Fruit fly (Drosophila melanogaster): Measurements from ENCODE around the gene Zcchc7.

Zcchc7 gene

dm6 chr3L:16844920-16845573 lies at the start of gene Zcchc7, which contains the start of gene kud (continued):
- TF ChIP-seq Atf3 (GFP tag; optimal IDR thresholded peaks at IDR 0.05), result no peak
- TF ChIP-seq CG3838 (GFP tag; optimal IDR thresholded peaks at IDR 0.05), result no peak
- no peak for TF ChIP-seq lab (GFP tag; optimal IDR thresholded peaks at IDR 0.05)
- TF ChIP-seq CG11398 (GFP tag; optimal IDR thresholded peaks at IDR 0.05), result no peak
- no peak for TF ChIP-seq ara (GFP tag; IDR thresholded peaks at IDR 0.05)
- no peak for TF ChIP-seq CG17359 (tag; optimal IDR thresholded peaks at IDR 0.05)
- no peak; the same call in 2 of the 3 replicates for TF ChIP-seq CG6791 (GFP tag; IDR thresholded peaks at IDR 0.05; ENCODE audit: partially characterized antibody)
- no peak for TF ChIP-seq danr (GFP tag; IDR thresholded peaks at IDR 0.05)
- TF ChIP-seq CG10147 (GFP tag; optimal IDR thresholded peaks at IDR 0.05), result no peak
- no peak for TF ChIP-seq oc (tag; optimal IDR thresholded peaks at IDR 0.05)
- TF ChIP-seq CG12391 (tag; optimal IDR thresholded peaks at IDR 0.05), result peak; percentile 83
- no peak; the same call in 2 of the 3 replicates for TF ChIP-seq jigr1 (GFP tag; IDR thresholded peaks at IDR 0.05)
- TF ChIP-seq Dek (tag; optimal IDR thresholded peaks at IDR 0.05), result peak; percentile 66
- TF ChIP-seq CG32532 (GFP tag; IDR thresholded peaks at IDR 0.05), result peak; percentile 67
- no peak for TF ChIP-seq CG6683 (GFP tag; optimal IDR thresholded peaks at IDR 0.05)
- TF ChIP-seq BtbVII (GFP tag; optimal IDR thresholded peaks at IDR 0.05), result no peak
- TF ChIP-seq eve (GFP tag; optimal IDR thresholded peaks at IDR 0.05), result no peak
- TF ChIP-seq CG11560 (tag; IDR thresholded peaks at IDR 0.05), result peak; percentile 96
- no peak for TF ChIP-seq mld (GFP tag; IDR thresholded peaks at IDR 0.05; ENCODE audit: partially characterized antibody)
- no peak for TF ChIP-seq CG7357 (GFP tag; IDR thresholded peaks at IDR 0.05)
- peak; percentile 34 for TF ChIP-seq Ptx1 (GFP tag; IDR thresholded peaks at IDR 0.05)
- 0 out of 3 replicates have a peak, but pooled peaks have one; percentile 26 for TF ChIP-seq Aef1 (GFP tag; IDR thresholded peaks at IDR 0.05)
- peak; percentile 83 for TF ChIP-seq CG2120 (GFP tag; optimal IDR thresholded peaks at IDR 0.05)
- no peak for TF ChIP-seq Ada2b (GFP tag; IDR thresholded peaks at IDR 0.05)
- TF ChIP-seq zfh2 (GFP tag; optimal IDR thresholded peaks at IDR 0.05), result peak; percentile 74
- no peak for TF ChIP-seq CG8765 (GFP tag; IDR thresholded peaks at IDR 0.05)
- TF ChIP-seq ken (GFP tag; IDR thresholded peaks at IDR 0.05), result no peak
- peak; percentile 43 for TF ChIP-seq lbe (GFP tag; optimal IDR thresholded peaks at IDR 0.05)
- TF ChIP-seq cas (GFP tag; IDR thresholded peaks at IDR 0.05), result no peak
- TF ChIP-seq Oli (tag; optimal IDR thresholded peaks at IDR 0.05), result peak; percentile 30
- TF ChIP-seq CG31224 (GFP tag; IDR thresholded peaks at IDR 0.05), result no peak
- TF ChIP-seq Spps (tag; optimal IDR thresholded peaks at IDR 0.05), result no peak
- TF ChIP-seq Abd-B (GFP tag; optimal IDR thresholded peaks at IDR 0.05), result peak; percentile 47
- TF ChIP-seq ham (GFP tag; IDR thresholded peaks at IDR 0.05), result no peak

dm6 chr3L:16796603-16797002 lies 48.6 kb upstream of the Zcchc7 start:
- no peak for TF ChIP-seq HLHmδ (GFP tag; optimal IDR thresholded peaks at IDR 0.05)
- no peak for TF ChIP-seq CG8924 (tag; optimal IDR thresholded peaks at IDR 0.05)
- TF ChIP-seq NfI (GFP tag; optimal IDR thresholded peaks at IDR 0.05), result peak; percentile 14
- TF ChIP-seq CG8359 (GFP tag; optimal IDR thresholded peaks at IDR 0.05; ENCODE audit: borderline replicate concordance), result no peak
- TF ChIP-seq CG12219 (GFP tag; optimal IDR thresholded peaks at IDR 0.05), result no peak
- TF ChIP-seq CG6765 (GFP tag; optimal IDR thresholded peaks at IDR 0.05), result no peak
- TF ChIP-seq sna (GFP tag; IDR thresholded peaks at IDR 0.05; ENCODE audit: partially characterized antibody), result no peak
- TF ChIP-seq CG2120 (GFP tag; optimal IDR thresholded peaks at IDR 0.05), result peak; percentile 8
- TF ChIP-seq maf-S (GFP tag; optimal IDR thresholded peaks at IDR 0.05), result no peak
- TF ChIP-seq hkb (optimal IDR thresholded peaks at IDR 0.05), result no peak
- 0 out of 2 replicates have a peak, but pooled peaks have one; percentile 29 for TF ChIP-seq hkb (GFP tag; IDR thresholded peaks at IDR 0.05)
- no peak for TF ChIP-seq pros (GFP tag; optimal IDR thresholded peaks at IDR 0.05)
- TF ChIP-seq chif (GFP tag; optimal IDR thresholded peaks at IDR 0.05), result peak in 1 of 2 experiments; percentile 16
- no peak for TF ChIP-seq tx (GFP tag; optimal IDR thresholded peaks at IDR 0.05)
- TF ChIP-seq CG15269 (tag; optimal IDR thresholded peaks at IDR 0.05), result no peak
- TF ChIP-seq Scr (GFP tag; IDR thresholded peaks at IDR 0.05; ENCODE audit: partially characterized antibody), result no peak
- no peak for TF ChIP-seq slp2 (GFP tag; optimal IDR thresholded peaks at IDR 0.05)
- TF ChIP-seq E2f1 (GFP tag; IDR thresholded peaks at IDR 0.05), result 0 out of 2 replicates have a peak, but pooled peaks have one; percentile 13
- no peak for TF ChIP-seq CG18764 (GFP tag; optimal IDR thresholded peaks at IDR 0.05)

All from whole organism, embryonic.